Worm (Caenorhabditis elegans): ENCODE measurements around the gene T24E12.10.
"Not testable (repeated sequence)": the region's sequence is repeated elsewhere in the genome, so short reads cannot be mapped to it uniquely, and the experiment has no call there.

Gene T24E12.10

ce11 chrII:3773130-3773529 is at the start of gene T24E12.10:
Gene T24E12.10, minus strand, starts transcription at chrII:3773230.
- TF ChIP-seq ceh-22 (tag; optimal IDR thresholded peaks at IDR 0.05) (no peak), lin-11 (tag; optimal IDR thresholded peaks at IDR 0.05) (no peak), ref-2 (tag; optimal IDR thresholded peaks at IDR 0.05) (no peak), pax-1 (tag; optimal IDR thresholded peaks at IDR 0.05) (no peak), mec-3 (tag; optimal IDR thresholded peaks at IDR 0.05; ENCODE audit: borderline replicate concordance) (no peak), unc-3 (GFP tag; conservative IDR thresholded peaks at IDR 0.05) (no peak), unc-3 (tag; optimal IDR thresholded peaks at IDR 0.05) (no peak), zip-5 (tag; optimal IDR thresholded peaks at IDR 0.05) (no peak), gmeb-2 (tag; optimal IDR thresholded peaks at IDR 0.05) (no peak), ceh-18 (tag; optimal IDR thresholded peaks at IDR 0.05) (no peak)

ce11 chrII:3821248-3821647 is 48.2 kb upstream of the T24E12.10 start, which contains the start of gene F54D10.7:
Gene F54D10.7, minus strand, starts transcription at chrII:3821296.
- TF ChIP-seq ceh-24 (tag; optimal IDR thresholded peaks at IDR 0.05) (no peak), pat-9 (tag; optimal IDR thresholded peaks at IDR 0.05) (no peak), unc-55 (GFP tag; optimal IDR thresholded peaks at IDR 0.05) (no peak), nhr-11 (tag; optimal IDR thresholded peaks at IDR 0.05) (no peak), ceh-2 (tag; optimal IDR thresholded peaks at IDR 0.05) (no peak), ceh-48 (tag; optimal IDR thresholded peaks at IDR 0.05) (no peak), elt-2 (tag; optimal IDR thresholded peaks at IDR 0.05) (no peak), F13H6.1 (tag; optimal IDR thresholded peaks at IDR 0.05) (no peak), zip-5 (tag; optimal IDR thresholded peaks at IDR 0.05) (no peak), pha-2 (tag; optimal IDR thresholded peaks at IDR 0.05) (no peak), K09A11.1 (tag; optimal IDR thresholded peaks at IDR 0.05; ENCODE audit: insufficient read depth) (no peak), fkh-6 (tag; optimal IDR thresholded peaks at IDR 0.05) (no peak), eyg-1 (tag; optimal IDR thresholded peaks at IDR 0.05) (no peak)

ce11 chrII:3816251-3816849 is 43.3 kb upstream of the T24E12.10 start, which contains the start of gene fbxa-24:
Gene fbxa-24, plus strand, starts transcription at chrII:3816526.
- TF ChIP-seq sox-4 (tag; optimal IDR thresholded peaks at IDR 0.05); sox-2 (GFP tag; IDR thresholded peaks at IDR 0.05); hlh-15 (tag; optimal IDR thresholded peaks at IDR 0.05): not testable (repeated sequence)

ce11 chrII:3815445-3816208 is 42.6 kb upstream of the T24E12.10 start:
- TF ChIP-seq elt-2 (tag; optimal IDR thresholded peaks at IDR 0.05) (peak; percentile 33), dmd-4 (tag; optimal IDR thresholded peaks at IDR 0.05; ENCODE audit: borderline replicate concordance) (no peak), ceh-19 (GFP tag; optimal IDR thresholded peaks at IDR 0.05) (no peak)

- no peak for TF ChIP-seq tbx-7 (tag; optimal IDR thresholded peaks at IDR 0.05)
- no peak for TF ChIP-seq elt-2 (tag; optimal IDR thresholded peaks at IDR 0.05)
- no peak for TF ChIP-seq pax-1 (tag; optimal IDR thresholded peaks at IDR 0.05)
- TF ChIP-seq C38D4.7 (GFP tag; optimal IDR thresholded peaks at IDR 0.05): no peak
- no peak for TF ChIP-seq che-1 (tag; optimal IDR thresholded peaks at IDR 0.05)
Observed at ce11 chrII:3811816-3812332, 38.8 kb upstream of the T24E12.10 start, which contains the start of gene lido-15. Gene lido-15, plus strand, starts transcription at chrII:3812282.

- TF ChIP-seq ceh-14 (tag; optimal IDR thresholded peaks at IDR 0.05): peak; percentile 11
- no peak for TF ChIP-seq C08G9.2 (tag; optimal IDR thresholded peaks at IDR 0.05)
- no peak for TF ChIP-seq T23F11.4 (GFP tag; optimal IDR thresholded peaks at IDR 0.05)
- peak; percentile 34 for TF ChIP-seq nfya-1 (tag; optimal IDR thresholded peaks at IDR 0.05)
- TF ChIP-seq unc-42 (tag; optimal IDR thresholded peaks at IDR 0.05): peak; percentile 15
- TF ChIP-seq ceh-18 (tag; optimal IDR thresholded peaks at IDR 0.05): peak; percentile 35
- no peak for TF ChIP-seq sox-2 (GFP tag; IDR thresholded peaks at IDR 0.05)
- peak; percentile 47 for TF ChIP-seq tbx-2 (tag; optimal IDR thresholded peaks at IDR 0.05)
- TF ChIP-seq unc-55 (GFP tag; optimal IDR thresholded peaks at IDR 0.05): peak; percentile 49
- TF ChIP-seq rnt-1 (tag; optimal IDR thresholded peaks at IDR 0.05): peak; percentile 27
Observed at ce11 chrII:3810550-3810949, 37.5 kb upstream of the T24E12.10 start.
